Worm (Caenorhabditis elegans): ENCODE data around the gene Y105C5B.8.

- TF ChIP-seq nhr-77 (tag; optimal IDR thresholded peaks at IDR 0.05) (no peak), rbr-2 (tag; optimal IDR thresholded peaks at IDR 0.05) (no peak), ztf-11 (tag; optimal IDR thresholded peaks at IDR 0.05) (no peak), fkh-10 (GFP tag; optimal IDR thresholded peaks at IDR 0.05) (no peak), nhr-237 (tag; optimal IDR thresholded peaks at IDR 0.05) (no peak), zfp-3 (GFP tag; conservative IDR thresholded peaks at IDR 0.05) (no peak), ces-1 (GFP tag; optimal IDR thresholded peaks at IDR 0.05) (no peak), skn-1 (tag; optimal IDR thresholded peaks at IDR 0.05) (no peak), nhr-76 (tag; optimal IDR thresholded peaks at IDR 0.05) (no peak), ceh-82 (tag; optimal IDR thresholded peaks at IDR 0.05) (no peak), F10B5.3 (tag; optimal IDR thresholded peaks at IDR 0.05) (no peak), unc-39 (tag; optimal IDR thresholded peaks at IDR 0.05) (no peak)
Observed at ce11 chrIV:15880114-15880513, 46.5 kb downstream of the Y105C5B.8 start.
